Comparison of ENCODE assay signal across 1 fruit fly cellular context in the genomic region with DNA sequence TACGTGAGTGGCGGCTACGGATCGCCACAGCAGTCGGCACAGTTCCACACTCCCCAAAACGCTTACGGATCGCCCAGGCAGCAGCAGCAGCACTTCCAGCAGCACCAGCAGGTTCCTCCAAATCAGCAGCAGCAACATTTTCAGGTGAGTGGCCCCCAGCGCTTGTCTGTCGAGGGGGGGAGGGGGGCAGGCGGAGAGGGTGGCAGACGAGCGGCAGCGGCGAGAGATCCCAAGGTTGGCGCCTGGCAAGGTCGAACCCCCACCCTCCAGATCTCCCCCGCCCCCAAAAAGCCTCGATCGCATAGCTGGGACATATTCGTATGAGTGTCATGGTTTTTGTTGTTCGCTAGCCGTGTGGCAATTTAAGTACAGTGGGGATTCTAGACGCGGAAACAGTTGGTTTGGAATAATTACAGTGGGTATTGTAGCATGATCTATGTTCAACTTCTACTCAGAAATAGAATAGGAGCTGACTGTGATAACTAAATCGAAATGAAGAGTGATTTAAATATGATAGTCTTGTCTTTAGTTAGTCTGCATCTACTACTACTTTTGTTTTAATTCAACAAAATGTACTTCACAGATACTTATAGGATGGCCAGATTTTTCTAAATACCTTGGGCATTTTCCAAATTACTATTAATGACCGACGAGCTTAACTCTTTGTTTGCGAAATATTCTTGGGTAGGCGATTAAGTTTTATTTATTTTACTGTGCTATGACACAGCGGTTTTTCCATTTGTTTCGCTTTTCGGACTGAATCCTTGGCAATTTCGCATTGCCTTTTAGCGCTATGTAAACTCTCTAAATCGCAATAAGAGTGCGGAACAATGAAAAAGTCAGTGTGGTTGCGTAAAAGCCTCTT.
A peak's percentile ranks its signal among the peaks of the same experiment; 100 is the strongest.
TF ChIP-seq lines count a peak whose summit lies in the region.

No protein-coding gene starts in this region.

TF ChIP-seq in whole organism, embryonic, 481 proteins besides CTCF, POLR2A, EP300 and RAD21 (continued from another document):
- TF ChIP-seq hkb (optimal IDR thresholded peaks at IDR 0.05; lab: Kevin White, UChicago), result no peak
- no peak for TF ChIP-seq hkb (GFP tag; IDR thresholded peaks at IDR 0.05; lab: Robert Waterston, UW)
- TF ChIP-seq row (GFP tag; IDR thresholded peaks at IDR 0.05; lab: Robert Waterston, UW), result peak; percentile 65
- TF ChIP-seq fd3F (GFP tag; optimal IDR thresholded peaks at IDR 0.05; lab: Kevin White, UChicago), result peak; percentile 7
- 0 out of 2 replicates have a peak, but pooled peaks have one; percentile 8 for TF ChIP-seq Oaz (GFP tag; IDR thresholded peaks at IDR 0.05; lab: Robert Waterston, UW)
- no peak for TF ChIP-seq fru (optimal IDR thresholded peaks at IDR 0.05; lab: Kevin White, UChicago)
- peak; percentile 23; the same call in 1 of the 2 replicates for TF ChIP-seq CG3847 (GFP tag; IDR thresholded peaks at IDR 0.05; lab: Robert Waterston, UW)
- TF ChIP-seq CG3065 (GFP tag; optimal IDR thresholded peaks at IDR 0.05; lab: Kevin White, UChicago), result no peak
- TF ChIP-seq Rfx (GFP tag; IDR thresholded peaks at IDR 0.05; lab: Robert Waterston, UW), result peak; percentile 65
- peak; percentile 34 for TF ChIP-seq ind (GFP tag; optimal IDR thresholded peaks at IDR 0.05; lab: Kevin White, UChicago)
- TF ChIP-seq sens-2 (GFP tag; IDR thresholded peaks at IDR 0.05; lab: Robert Waterston, UW), result 0 out of 2 replicates have a peak, but pooled peaks have one; percentile 6
- peak; percentile 84 for TF ChIP-seq CG12769 (tag; optimal IDR thresholded peaks at IDR 0.05; lab: Kevin White, UChicago)
- no peak for TF ChIP-seq CG18764 (GFP tag; optimal IDR thresholded peaks at IDR 0.05; lab: Kevin White, UChicago)
- no peak for TF ChIP-seq ap (GFP tag; IDR thresholded peaks at IDR 0.05; lab: Robert Waterston, UW)
- TF ChIP-seq CG5953 (GFP tag; IDR thresholded peaks at IDR 0.05; lab: Robert Waterston, UW), result no peak
- no peak for TF ChIP-seq zen (tag; optimal IDR thresholded peaks at IDR 0.05; lab: Kevin White, UChicago)
- no peak for TF ChIP-seq CG7928 (GFP tag; optimal IDR thresholded peaks at IDR 0.05; lab: Kevin White, UChicago)
- TF ChIP-seq Hr39 (optimal IDR thresholded peaks at IDR 0.05; lab: Kevin White, UChicago), result peak; percentile 24
- peak; percentile 67 for TF ChIP-seq CG10543 (GFP tag; optimal IDR thresholded peaks at IDR 0.05; lab: Kevin White, UChicago)
- no peak for TF ChIP-seq CG11085 (GFP tag; IDR thresholded peaks at IDR 0.05; lab: Robert Waterston, UW)
- TF ChIP-seq CG32532 (GFP tag; IDR thresholded peaks at IDR 0.05; lab: Robert Waterston, UW), result peak; percentile 61
- TF ChIP-seq caup (GFP tag; optimal IDR thresholded peaks at IDR 0.05; lab: Kevin White, UChicago; ENCODE audit: severe bottlenecking), result peak; percentile 20
- peak; percentile 32 for TF ChIP-seq CG15514 (GFP tag; optimal IDR thresholded peaks at IDR 0.05; lab: Kevin White, UChicago)
- no peak for TF ChIP-seq tio (GFP tag; optimal IDR thresholded peaks at IDR 0.05; lab: Kevin White, UChicago)
- peak; percentile 31 for TF ChIP-seq CG18599 (GFP tag; optimal IDR thresholded peaks at IDR 0.05; lab: Kevin White, UChicago)
- peak; percentile 43 for TF ChIP-seq CG11504 (tag; optimal IDR thresholded peaks at IDR 0.05; lab: Kevin White, UChicago)
- TF ChIP-seq BtbVII (GFP tag; optimal IDR thresholded peaks at IDR 0.05; lab: Kevin White, UChicago), result peak; percentile 11
- peak; percentile 48 for TF ChIP-seq CoRest (tag; optimal IDR thresholded peaks at IDR 0.05; lab: Kevin White, UChicago)
- TF ChIP-seq Hr51 (GFP tag; optimal IDR thresholded peaks at IDR 0.05; lab: Kevin White, UChicago), result peak in 1 of 2 experiments; percentile 45
- TF ChIP-seq tna (GFP tag; IDR thresholded peaks at IDR 0.05; lab: Robert Waterston, UW; ENCODE audit: partially characterized antibody), result 0 out of 2 replicates have a peak, but pooled peaks have one; percentile 34
- TF ChIP-seq dm (GFP tag; optimal IDR thresholded peaks at IDR 0.05; lab: Kevin White, UChicago), result no peak
- TF ChIP-seq HLH3B (GFP tag; IDR thresholded peaks at IDR 0.05; lab: Robert Waterston, UW), result peak; percentile 27; the same call in 1 of the 2 replicates
- TF ChIP-seq CG7839 (tag; optimal IDR thresholded peaks at IDR 0.05; lab: Kevin White, UChicago), result peak; percentile 39
- no peak for TF ChIP-seq CG1792 (GFP tag; optimal IDR thresholded peaks at IDR 0.05; lab: Kevin White, UChicago)
- peak; percentile 29 for TF ChIP-seq sens (GFP tag; lab: Kevin White, UChicago)
- TF ChIP-seq mirr (GFP tag; optimal IDR thresholded peaks at IDR 0.05; lab: Kevin White, UChicago), result peak; percentile 11
- TF ChIP-seq Spps (tag; optimal IDR thresholded peaks at IDR 0.05; lab: Kevin White, UChicago), result no peak
- TF ChIP-seq Atf-2 (GFP tag; optimal IDR thresholded peaks at IDR 0.05; lab: Kevin White, UChicago), result no peak
- TF ChIP-seq bcd (GFP tag; optimal IDR thresholded peaks at IDR 0.05; lab: Kevin White, UChicago), result peak; percentile 22
- no peak for TF ChIP-seq Elba2 (GFP tag; optimal IDR thresholded peaks at IDR 0.05; lab: Kevin White, UChicago)
- TF ChIP-seq Hmr (GFP tag; optimal IDR thresholded peaks at IDR 0.05; lab: Kevin White, UChicago), result peak; percentile 32
- peak; percentile 65 for TF ChIP-seq dysf (GFP tag; IDR thresholded peaks at IDR 0.05; lab: Robert Waterston, UW)
- TF ChIP-seq CG18619 (GFP tag; optimal IDR thresholded peaks at IDR 0.05; lab: Kevin White, UChicago), result peak; percentile 27
- no peak for TF ChIP-seq Deaf1 (tag; optimal IDR thresholded peaks at IDR 0.05; lab: Kevin White, UChicago)
- no peak for TF ChIP-seq CG6765 (GFP tag; optimal IDR thresholded peaks at IDR 0.05; lab: Kevin White, UChicago)
- peak; percentile 10 for TF ChIP-seq slou (GFP tag; optimal IDR thresholded peaks at IDR 0.05; lab: Kevin White, UChicago)
- TF ChIP-seq lab (GFP tag; optimal IDR thresholded peaks at IDR 0.05; lab: Kevin White, UChicago), result peak; percentile 31
- TF ChIP-seq CG10147 (GFP tag; optimal IDR thresholded peaks at IDR 0.05; lab: Kevin White, UChicago), result peak; percentile 28
- peak; percentile 29 for TF ChIP-seq NfI (GFP tag; optimal IDR thresholded peaks at IDR 0.05; lab: Kevin White, UChicago)
- peak; percentile 67 for TF ChIP-seq slbo (GFP tag; IDR thresholded peaks at IDR 0.05; lab: Robert Waterston, UW)
- no peak for TF ChIP-seq luna (GFP tag; optimal IDR thresholded peaks at IDR 0.05; lab: Kevin White, UChicago)
- no peak for TF ChIP-seq maf-S (GFP tag; optimal IDR thresholded peaks at IDR 0.05; lab: Kevin White, UChicago)
- peak; percentile 7 for TF ChIP-seq PHDP (tag; optimal IDR thresholded peaks at IDR 0.05; lab: Kevin White, UChicago)
- no peak for TF ChIP-seq dan (GFP tag; IDR thresholded peaks at IDR 0.05; lab: Robert Waterston, UW)
- no peak for TF ChIP-seq CG4820 (GFP tag; optimal IDR thresholded peaks at IDR 0.05; lab: Kevin White, UChicago)
- TF ChIP-seq CG13123 (GFP tag; optimal IDR thresholded peaks at IDR 0.05; lab: Kevin White, UChicago), result no peak
- no peak for TF ChIP-seq D19B (GFP tag; optimal IDR thresholded peaks at IDR 0.05; lab: Kevin White, UChicago)
- no peak for TF ChIP-seq CG12155 (GFP tag; optimal IDR thresholded peaks at IDR 0.05; lab: Kevin White, UChicago)
- TF ChIP-seq prd (optimal IDR thresholded peaks at IDR 0.05; lab: Kevin White, UChicago), result no peak
- 0 out of 3 replicates have a peak, but pooled peaks have one; percentile 19 for TF ChIP-seq prd (GFP tag; IDR thresholded peaks at IDR 0.05; lab: Robert Waterston, UW)
- TF ChIP-seq lilli (GFP tag; optimal IDR thresholded peaks at IDR 0.05; lab: Kevin White, UChicago), result peak; percentile 33
- TF ChIP-seq Pdp1 (GFP tag; optimal IDR thresholded peaks at IDR 0.05; lab: Kevin White, UChicago), result peak in 1 of 2 experiments; percentile 31
- no peak for TF ChIP-seq btn (GFP tag; optimal IDR thresholded peaks at IDR 0.05; lab: Kevin White, UChicago)
- peak; percentile 8 for TF ChIP-seq CG8924 (tag; optimal IDR thresholded peaks at IDR 0.05; lab: Kevin White, UChicago)
- 0 out of 2 replicates have a peak, but pooled peaks have one; percentile 3 for TF ChIP-seq Poxn (GFP tag; IDR thresholded peaks at IDR 0.05; lab: Robert Waterston, UW)
- peak; percentile 55 for TF ChIP-seq lmd (GFP tag; IDR thresholded peaks at IDR 0.05; lab: Robert Waterston, UW)
